Fruit fly (Drosophila melanogaster) whole organism, embryonic: ENCODE measurements around the gene hydra.

ENCODE experiments used
- CG1233 ChIP-seq: fragments of 200-800 bp; sonication (Bioruptor generic); optimal IDR thresholded peaks from 4 replicates; lab custom pipeline; 2018; ENCODE audit warnings: missing biosample characterization, mild to moderate bottlenecking, missing genetic modification characterization
- CG6683 ChIP-seq: fragments of 200-800 bp; sonication (Bioruptor generic); optimal IDR thresholded peaks from 2 replicates; lab custom pipeline; 2017; ENCODE audit warnings: missing biosample characterization, mild to moderate bottlenecking, missing genetic modification characterization, missing genetic modification reagents
- CG7271 ChIP-seq: fragments of 200-800 bp; sonication (Bioruptor generic); optimal IDR thresholded peaks from 2 replicates; lab custom pipeline; 2018; ENCODE audit warnings: missing biosample characterization, mild to moderate bottlenecking, missing genetic modification characterization, moderate library complexity
- CG7839 ChIP-seq: fragments of 200-800 bp; sonication (Bioruptor generic); optimal IDR thresholded peaks from 3 replicates; lab custom pipeline; 2018; ENCODE audit warnings: missing biosample characterization, mild to moderate bottlenecking, missing genetic modification characterization, moderate library complexity
- chinmo ChIP-seq: fragments of 200-800 bp; sonication (Bioruptor generic); IDR thresholded peaks from 4 replicates; pipeline ENCODE4 v1.3.6; 2022; ENCODE audit warnings: missing biosample characterization, missing genetic modification characterization; ENCODE audit not compliant: partially characterized antibody
- dimm ChIP-seq: fragments of 200-800 bp; sonication (Bioruptor generic); IDR thresholded peaks from 2 replicates; pipeline ENCODE4 v1.3.6; 2022; ENCODE audit warnings: missing biosample characterization, missing genetic modification characterization
- h ChIP-seq: fragments of >200 bp; optimal IDR thresholded peaks from 2 replicates; lab custom pipeline; 2017
- pros ChIP-seq: fragments of 200-800 bp; sonication (Bioruptor generic); optimal IDR thresholded peaks from 3 replicates; lab custom pipeline; 2019; ENCODE audit warnings: missing biosample characterization, mild to moderate bottlenecking, missing genetic modification characterization, moderate library complexity
- row ChIP-seq: fragments of 200-800 bp; sonication (Bioruptor generic); IDR thresholded peaks from 3 replicates; pipeline ENCODE4 v1.3.6; 2022; ENCODE audit warnings: missing biosample characterization, missing genetic modification characterization
- wdn ChIP-seq: fragments of 200-800 bp; sonication (Bioruptor generic); IDR thresholded peaks from 2 replicates; pipeline ENCODE4 v1.3.6; 2022; ENCODE audit warnings: missing biosample characterization, missing genetic modification characterization

dm6 chrX:20702904-20703303, 26.0 kb upstream of the hydra start:
- TF ChIP-seq CG7271 (tag; lab: Kevin White, UChicago) (no peak), dimm (GFP tag; lab: Robert Waterston, UW) (no peak), CG7839 (tag; lab: Kevin White, UChicago) (no peak), CG6683 (GFP tag; lab: Kevin White, UChicago) (no peak), pros (GFP tag; lab: Kevin White, UChicago) (no peak), row (GFP tag; lab: Robert Waterston, UW) (no peak), h (lab: Kevin White, UChicago) (no peak), chinmo (GFP tag; lab: Robert Waterston, UW) (no peak), CG1233 (GFP tag; lab: Kevin White, UChicago) (no peak), wdn (no peak)
